Worm (Caenorhabditis elegans) whole organism, late embryonic: ENCODE results near the gene C46G7.1.

ENCODE experiments used
- dve-1 ChIP-seq: sonication (generic microtip); optimal IDR thresholded peaks from 2 replicates; lab custom pipeline; 2017; ENCODE audit warnings: antibody characterized with exemption, mild to moderate bottlenecking, missing genetic modification characterization, missing compliant biosample characterization
- elt-2 ChIP-seq: sonication (generic microtip); optimal IDR thresholded peaks from 2 replicates; lab custom pipeline; 2016; ENCODE audit warnings: missing genetic modification reagents, missing genetic modification characterization, missing compliant biosample characterization
- elt-4 ChIP-seq: sonication (generic microtip); optimal IDR thresholded peaks from 2 replicates; lab custom pipeline; 2016; ENCODE audit warnings: missing genetic modification characterization, missing compliant biosample characterization
- hlh-15 ChIP-seq: sonication (generic microtip); optimal IDR thresholded peaks from 2 replicates; lab custom pipeline; 2016; ENCODE audit warnings: missing genetic modification characterization, missing compliant biosample characterization
- hlh-30 ChIP-seq: sonication (generic microtip); optimal IDR thresholded peaks from 2 replicates; lab custom pipeline; 2017; ENCODE audit warnings: antibody characterized with exemption, missing genetic modification characterization, missing compliant biosample characterization; ENCODE audit not compliant: insufficient read depth
- mec-3 ChIP-seq: sonication (generic microtip); optimal IDR thresholded peaks from 2 replicates; lab custom pipeline; 2016; ENCODE audit warnings: borderline replicate concordance, missing genetic modification characterization, missing compliant biosample characterization
- nhr-232 ChIP-seq: sonication (generic microtip); optimal IDR thresholded peaks from 2 replicates; lab custom pipeline; 2016; ENCODE audit warnings: missing genetic modification characterization, missing compliant biosample characterization
- npax-4 ChIP-seq: sonication (generic microtip); optimal IDR thresholded peaks from 2 replicates; lab custom pipeline; 2016; ENCODE audit warnings: missing genetic modification characterization, missing compliant biosample characterization
- pha-2 ChIP-seq: sonication (generic microtip); optimal IDR thresholded peaks from 2 replicates; lab custom pipeline; 2017; ENCODE audit warnings: mild to moderate bottlenecking, missing genetic modification characterization, missing compliant biosample characterization
- unc-86 ChIP-seq: sonication (generic microtip); optimal IDR thresholded peaks from 2 replicates; lab custom pipeline; 2016; ENCODE audit warnings: missing genetic modification characterization, missing compliant biosample characterization

DNA sequence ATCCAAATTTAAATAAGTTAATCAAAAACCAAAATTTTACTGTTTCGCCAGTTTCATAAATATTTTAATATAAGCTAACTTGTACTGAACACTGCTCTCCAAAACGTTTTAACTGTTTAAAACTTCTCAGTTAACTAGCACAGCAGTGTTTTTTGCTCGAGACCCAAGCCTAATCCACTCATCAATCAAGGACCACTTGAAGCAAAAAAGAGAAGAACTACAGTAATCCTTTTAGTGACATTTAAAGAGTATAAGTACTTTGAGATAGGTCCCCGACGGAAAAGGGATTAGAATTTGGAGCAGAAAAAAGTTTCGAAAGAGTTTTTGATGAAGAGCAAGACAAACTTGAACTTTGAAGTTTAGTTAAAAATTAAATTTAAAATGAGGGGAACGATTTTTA, 46.9 kb downstream of the C46G7.1 start:
- TF ChIP-seq hlh-30 (tag; lab: Kevin White, UChicago) (no peak), dve-1 (tag; lab: Kevin White, UChicago) (no peak), unc-86 (tag; lab: Kevin White, UChicago) (no peak), elt-4 (tag; lab: Kevin White, UChicago) (no peak), mec-3 (tag; lab: Kevin White, UChicago) (no peak), elt-2 (tag; lab: Kevin White, UChicago) (no peak), hlh-15 (tag; lab: Kevin White, UChicago) (no peak), pha-2 (tag; lab: Kevin White, UChicago) (no peak), npax-4 (tag; lab: Kevin White, UChicago) (no peak), nhr-232 (no peak)
